Worm (Caenorhabditis elegans) whole organism, young adult: ENCODE measurements around the gene tnt-3.
A peak's percentile ranks its signal among the peaks of the same experiment; 100 is the strongest.

Experiments used
- B0019.2 ChIP-seq: fragments of 200-800 bp; sonication (Bioruptor generic); conservative IDR thresholded peaks from 2 replicates; pipeline ENCODE4 v1.3.6; 2022; ENCODE audit warnings: missing genetic modification reagents, missing genetic modification characterization, missing compliant biosample characterization
- B0035.1 ChIP-seq: sonication (generic microtip); optimal IDR thresholded peaks from 2 replicates; lab custom pipeline; 2016; ENCODE audit warnings: missing genetic modification characterization, mild to moderate bottlenecking, missing compliant biosample characterization, missing genotype, missing genetic modification reagents
- B0261.1 ChIP-seq: sonication (generic microtip); optimal IDR thresholded peaks from 2 replicates; lab custom pipeline; 2016; ENCODE audit warnings: mild to moderate bottlenecking, missing genetic modification characterization, moderate library complexity, missing compliant biosample characterization
- F22D6.2 ChIP-seq: sonication (generic microtip); optimal IDR thresholded peaks from 2 replicates; lab custom pipeline; 2016; ENCODE audit warnings: mild to moderate bottlenecking, missing genetic modification characterization, missing compliant biosample characterization
- F37B4.10 ChIP-seq: fragments of 200-800 bp; sonication (Bioruptor generic); IDR thresholded peaks from 2 replicates; pipeline ENCODE4 v1.3.6; 2022; ENCODE audit warnings: missing genetic modification characterization, missing compliant biosample characterization
- T07F8.4 ChIP-seq: sonication (generic microtip); optimal IDR thresholded peaks from 2 replicates; lab custom pipeline; 2016; ENCODE audit warnings: mild to moderate bottlenecking, missing genetic modification characterization, moderate library complexity, missing compliant biosample characterization
- Y79H2A.3 ChIP-seq: fragments of 200-800 bp; sonication (Bioruptor generic); conservative IDR thresholded peaks from 2 replicates; pipeline ENCODE4 v1.3.6; 2022; ENCODE audit warnings: missing genetic modification reagents, missing genetic modification characterization, missing compliant biosample characterization
- akir-1 ChIP-seq: fragments of 200-800 bp; sonication (Bioruptor generic); optimal IDR thresholded peaks from 2 replicates; lab custom pipeline; 2018; ENCODE audit warnings: mild to moderate bottlenecking, missing genetic modification characterization, moderate library complexity, missing compliant biosample characterization
- aptf-3 ChIP-seq: fragments of 200-800 bp; sonication (Bioruptor generic); IDR thresholded peaks from 2 replicates; pipeline ENCODE4 v1.3.6; 2022; ENCODE audit warnings: missing genetic modification characterization, missing compliant biosample characterization
- athp-1 ChIP-seq: sonication (generic microtip); optimal IDR thresholded peaks from 2 replicates; lab custom pipeline; 2017; ENCODE audit warnings: mild to moderate bottlenecking, missing genetic modification characterization, missing compliant biosample characterization
- bed-1 ChIP-seq: fragments of 200-800 bp; sonication (Bioruptor generic); IDR thresholded peaks from 2 replicates; pipeline ENCODE4 v1.3.6; 2022; ENCODE audit warnings: missing genetic modification reagents, missing genetic modification characterization, missing compliant biosample characterization
- bed-2 ChIP-seq: fragments of 200-800 bp; sonication (Bioruptor generic); IDR thresholded peaks from 2 replicates; pipeline ENCODE4 v1.3.6; 2022; ENCODE audit warnings: missing genetic modification reagents, missing genetic modification characterization, missing compliant biosample characterization
- ccch-3 ChIP-seq: fragments of 200-800 bp; sonication (Bioruptor generic); optimal IDR thresholded peaks from 2 replicates; lab custom pipeline; 2018; ENCODE audit warnings: mild to moderate bottlenecking, missing genetic modification characterization, missing compliant biosample characterization
- cebp-1 ChIP-seq, 2 experiments: fragments of 200-800 bp in 1 of 2; sonication (Bioruptor generic) in 1 of 2; sonication (generic microtip) in 1 of 2; IDR thresholded peaks in 1 of 2; optimal IDR thresholded peaks in 1 of 2; 2 replicates each; pipeline versions ENCODE4 v1.3.6 to Lab custom; 2017 to 2022; ENCODE audit warnings: missing compliant biosample characterization in 2 of 2, missing genetic modification characterization in 2 of 2, mild to moderate bottlenecking in 1 of 2, missing genetic modification reagents in 1 of 2, moderate library complexity in 1 of 2
- ceh-27 ChIP-seq: fragments of 200-800 bp; sonication (Bioruptor generic); optimal IDR thresholded peaks from 2 replicates; lab custom pipeline; 2018; ENCODE audit warnings: mild to moderate bottlenecking, missing genetic modification characterization, moderate library complexity, missing compliant biosample characterization
- ceh-58 ChIP-seq: fragments of 200-800 bp; sonication (Bioruptor generic); IDR thresholded peaks from 2 replicates; pipeline ENCODE4 v1.3.6; 2022; ENCODE audit warnings: missing genetic modification characterization, missing compliant biosample characterization
- egl-18 ChIP-seq: fragments of 200-800 bp; sonication (Bioruptor generic); IDR thresholded peaks from 2 replicates; pipeline ENCODE4 v1.3.6; 2022; ENCODE audit warnings: missing genetic modification reagents, missing genetic modification characterization, missing compliant biosample characterization
- egrh-3 ChIP-seq: fragments of 200-800 bp; sonication (Bioruptor generic); IDR thresholded peaks from 2 replicates; pipeline ENCODE4 v1.3.6; 2022; ENCODE audit warnings: missing genetic modification reagents, missing genetic modification characterization, missing compliant biosample characterization
- ets-4 ChIP-seq: fragments of 200-800 bp; sonication (Bioruptor generic); optimal IDR thresholded peaks from 2 replicates; lab custom pipeline; 2018; ENCODE audit warnings: mild to moderate bottlenecking, missing genetic modification characterization, missing compliant biosample characterization
- fkh-3 ChIP-seq: sonication (generic microtip); optimal IDR thresholded peaks from 2 replicates; lab custom pipeline; 2016; ENCODE audit warnings: mild to moderate bottlenecking, missing genetic modification characterization, missing compliant biosample characterization
- him-1 ChIP-seq: sonication (generic microtip); optimal IDR thresholded peaks from 2 replicates; lab custom pipeline; 2016; ENCODE audit warnings: missing genotype, missing genetic modification reagents, missing genetic modification characterization, missing compliant biosample characterization
- hlh-26 ChIP-seq: fragments of 200-800 bp; sonication (Bioruptor generic); conservative IDR thresholded peaks from 2 replicates; pipeline ENCODE4 v1.3.6; 2022; ENCODE audit warnings: missing genetic modification reagents, missing genetic modification characterization, missing compliant biosample characterization
- hmg-1.2 ChIP-seq: fragments of 200-800 bp; sonication (Bioruptor generic); IDR thresholded peaks from 2 replicates; pipeline ENCODE4 v1.3.6; 2022; ENCODE audit warnings: missing genetic modification reagents, missing genetic modification characterization, missing compliant biosample characterization
- hmg-20 ChIP-seq: fragments of 200-800 bp; sonication (Bioruptor generic); IDR thresholded peaks from 2 replicates; pipeline ENCODE4 v1.3.6; 2022; ENCODE audit warnings: missing genetic modification reagents, missing genetic modification characterization, missing compliant biosample characterization
- lsl-1 ChIP-seq: fragments of 200-800 bp; sonication (Bioruptor generic); optimal IDR thresholded peaks from 2 replicates; lab custom pipeline; 2018; ENCODE audit warnings: mild to moderate bottlenecking, missing genetic modification characterization, moderate library complexity, missing compliant biosample characterization
- madf-10 ChIP-seq: sonication (generic microtip); optimal IDR thresholded peaks from 2 replicates; lab custom pipeline; 2016; ENCODE audit warnings: mild to moderate bottlenecking, missing genetic modification characterization, missing compliant biosample characterization
- madf-3 ChIP-seq: fragments of 200-800 bp; sonication (Bioruptor generic); IDR thresholded peaks from 2 replicates; pipeline ENCODE4 v1.3.6; 2022; ENCODE audit warnings: missing genetic modification reagents, missing genetic modification characterization, missing compliant biosample characterization
- madf-6 ChIP-seq: fragments of 200-800 bp; sonication (Bioruptor generic); IDR thresholded peaks from 2 replicates; pipeline ENCODE4 v1.3.6; 2022; ENCODE audit warnings: missing genetic modification reagents, missing genetic modification characterization, missing compliant biosample characterization
- madf-8 ChIP-seq: fragments of 200-800 bp; sonication (Bioruptor generic); conservative IDR thresholded peaks from 2 replicates; pipeline ENCODE4 v1.3.6; 2022; ENCODE audit warnings: missing genetic modification reagents, missing genetic modification characterization, missing compliant biosample characterization
- mes-4 ChIP-seq: sonication (generic microtip); optimal IDR thresholded peaks from 2 replicates; lab custom pipeline; 2016; ENCODE audit warnings: missing genotype, missing genetic modification characterization, missing compliant biosample characterization
- nhr-80 ChIP-seq: sonication (generic microtip); optimal IDR thresholded peaks from 2 replicates; lab custom pipeline; 2016; ENCODE audit warnings: missing genetic modification characterization, missing compliant biosample characterization
- pbrm-1 ChIP-seq: fragments of 200-800 bp; sonication (Bioruptor generic); IDR thresholded peaks from 2 replicates; pipeline ENCODE4 v1.3.6; 2022; ENCODE audit warnings: missing genetic modification reagents, missing genetic modification characterization, missing compliant biosample characterization
- rcor-1 ChIP-seq: fragments of 200-800 bp; sonication (Bioruptor generic); IDR thresholded peaks from 2 replicates; pipeline ENCODE4 v1.3.6; 2022; ENCODE audit warnings: missing genetic modification reagents, missing genetic modification characterization, missing compliant biosample characterization
- rec-8 ChIP-seq, 2 experiments: sonication (generic microtip); optimal IDR thresholded peaks; 2 replicates each; lab custom pipeline; 2016; ENCODE audit warnings: mild to moderate bottlenecking in 2 of 2, missing genetic modification characterization in 2 of 2, missing genetic modification reagents in 2 of 2, missing genotype in 2 of 2, missing biosample characterization in 1 of 2, missing compliant biosample characterization in 1 of 2, moderate library complexity in 1 of 2
- repo-1 ChIP-seq: sonication (generic microtip); optimal IDR thresholded peaks from 2 replicates; lab custom pipeline; 2017; ENCODE audit warnings: mild to moderate bottlenecking, missing genetic modification characterization, missing compliant biosample characterization
- sdz-38 ChIP-seq: sonication (generic microtip); optimal IDR thresholded peaks from 2 replicates; lab custom pipeline; 2016; ENCODE audit warnings: missing genotype, missing genetic modification characterization, missing compliant biosample characterization
- snpc-1.1 ChIP-seq: sonication (generic microtip); optimal IDR thresholded peaks from 2 replicates; lab custom pipeline; 2017; ENCODE audit warnings: missing genetic modification characterization, mild to moderate bottlenecking, missing compliant biosample characterization, antibody characterized with exemption, moderate library complexity, missing genotype, missing genetic modification reagents; ENCODE audit not compliant: insufficient read depth
- snpc-1.3 ChIP-seq: sonication (generic microtip); optimal IDR thresholded peaks from 2 replicates; lab custom pipeline; 2017; ENCODE audit warnings: missing genetic modification characterization, mild to moderate bottlenecking, missing compliant biosample characterization, antibody characterized with exemption, moderate library complexity, missing genotype, missing genetic modification reagents; ENCODE audit not compliant: insufficient read depth
- snpc-4 ChIP-seq, 5 experiments: fragments of 150-350 bp in 1 of 5; sonication (generic microtip) in 4 of 5; optimal IDR thresholded peaks; 2 replicates each; lab custom pipeline; 2014 to 2018; ENCODE audit warnings: missing genetic modification characterization in 5 of 5, missing biosample characterization in 3 of 5, antibody characterized with exemption in 2 of 5, mild to moderate bottlenecking in 2 of 5, missing compliant biosample characterization in 2 of 5, missing genotype in 2 of 5, moderate library complexity in 2 of 5, missing genetic modification reagents in 1 of 5
- tbp1 ChIP-seq: fragments of 200-800 bp; sonication (Bioruptor generic); optimal IDR thresholded peaks from 2 replicates; lab custom pipeline; 2018; ENCODE audit warnings: mild to moderate bottlenecking, missing genetic modification characterization, missing compliant biosample characterization
- zfh-2 ChIP-seq: fragments of 200-800 bp; sonication (Bioruptor generic); conservative IDR thresholded peaks from 2 replicates; pipeline ENCODE4 v1.3.6; 2022; ENCODE audit warnings: missing genetic modification reagents, missing genetic modification characterization, missing compliant biosample characterization
- zim-3 ChIP-seq: sonication (generic microtip); optimal IDR thresholded peaks from 2 replicates; lab custom pipeline; 2017; ENCODE audit warnings: mild to moderate bottlenecking, missing genetic modification characterization, moderate library complexity, missing compliant biosample characterization
- ztf-26 ChIP-seq: sonication (generic microtip); optimal IDR thresholded peaks from 2 replicates; lab custom pipeline; 2017; ENCODE audit warnings: missing genetic modification characterization, missing compliant biosample characterization
- ztf-3 ChIP-seq: fragments of 200-800 bp; sonication (Bioruptor generic); optimal IDR thresholded peaks from 2 replicates; lab custom pipeline; 2018; ENCODE audit warnings: mild to moderate bottlenecking, missing genetic modification characterization, missing compliant biosample characterization
- ztf-6 ChIP-seq: fragments of 200-800 bp; sonication (Bioruptor generic); IDR thresholded peaks from 2 replicates; pipeline ENCODE4 v1.3.6; 2022; ENCODE audit warnings: missing genetic modification reagents, missing genetic modification characterization, missing compliant biosample characterization

tnt-3 gene

DNA sequence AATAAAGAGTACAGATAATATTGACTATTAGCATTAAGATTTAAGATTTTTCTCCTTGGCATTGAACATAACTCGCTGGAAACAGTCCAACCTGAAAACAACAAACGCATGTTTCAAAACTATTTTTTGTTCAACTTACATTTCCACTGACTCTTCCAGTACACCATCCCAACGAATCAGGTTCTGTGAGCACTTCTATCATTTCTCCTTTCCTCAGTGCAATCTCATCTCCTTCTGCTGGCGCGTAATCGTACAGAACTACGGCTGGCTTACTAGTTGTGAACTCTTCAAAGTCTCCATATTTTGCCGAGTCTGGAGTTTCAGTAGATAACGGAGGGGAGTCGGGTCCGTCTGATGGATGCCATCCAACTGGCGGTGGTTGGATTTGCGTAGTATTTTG is 44.3 kb upstream of the tnt-3 start:
- peak; percentile 39 for TF ChIP-seq ztf-26
- no peak for TF ChIP-seq rcor-1
- no peak for TF ChIP-seq rec-8 (tag; optimal IDR thresholded peaks at IDR 0.05; lab: Kevin White, UChicago)
- TF ChIP-seq ztf-3: peak; percentile 12

DNA sequence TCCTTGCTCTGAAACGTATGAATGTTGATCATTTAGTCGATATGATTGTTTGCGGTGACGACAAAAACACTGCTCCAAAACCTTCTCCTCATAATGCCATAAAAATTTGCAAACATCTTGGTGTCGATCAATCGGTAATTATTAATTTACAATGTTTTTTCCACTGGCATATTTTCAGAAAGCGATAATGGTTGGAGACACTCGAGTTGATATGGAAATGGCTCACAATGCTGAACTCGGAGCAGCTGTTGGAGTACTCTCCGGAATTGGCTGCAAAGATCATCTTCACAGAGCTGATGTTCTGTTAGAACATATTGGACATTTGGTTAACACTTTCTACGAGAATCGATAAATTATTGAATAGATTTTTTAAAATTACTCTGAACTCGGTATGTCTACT is 43.6 kb upstream of the tnt-3 start:
- TF ChIP-seq madf-3 (GFP tag; lab: Robert Waterston, UW) (peak; percentile 59; the same call in 1 of the 2 replicates), ceh-27 (GFP tag; lab: Kevin White, UChicago) (no peak), ets-4 (GFP tag; lab: Kevin White, UChicago) (no peak)

DNA sequence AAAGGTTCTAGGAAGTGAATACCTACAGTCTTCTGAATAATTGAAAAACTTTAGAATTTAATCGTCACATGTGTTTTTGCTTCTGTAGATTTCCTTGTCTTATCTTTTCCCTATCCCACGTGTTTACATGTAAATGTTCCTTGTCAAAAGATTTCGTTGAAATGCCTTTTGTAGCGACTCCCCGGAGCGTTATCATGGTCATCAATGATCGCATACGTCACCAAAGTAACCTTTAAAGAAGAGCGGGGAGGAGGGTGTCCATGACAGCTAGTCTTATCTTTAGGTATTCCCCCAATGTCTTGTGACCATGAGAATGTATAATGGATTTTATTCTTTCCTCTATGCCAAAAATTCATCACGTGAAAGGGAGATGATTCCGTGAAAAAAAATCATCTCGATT is 42.0 kb upstream of the tnt-3 start:
- TF ChIP-seq hlh-26: no peak
- TF ChIP-seq athp-1 (tag; lab: Kevin White, UChicago): no peak
- no peak for TF ChIP-seq zfh-2
- TF ChIP-seq B0035.1 (tag; lab: Kevin White, UChicago): no peak
- no peak for TF ChIP-seq him-1 (tag; lab: Kevin White, UChicago)
- no peak for TF ChIP-seq akir-1 (GFP tag; lab: Kevin White, UChicago)
- no peak for TF ChIP-seq egl-18 (GFP tag; lab: Robert Waterston, UW)
- no peak for TF ChIP-seq pbrm-1 (GFP tag; lab: Robert Waterston, UW)
- TF ChIP-seq bed-2: no peak
- no peak for TF ChIP-seq sdz-38
- TF ChIP-seq aptf-3 (GFP tag; lab: Robert Waterston, UW): no peak
- TF ChIP-seq snpc-1.1 (tag; lab: Kevin White, UChicago): no peak
- TF ChIP-seq madf-6 (GFP tag; lab: Robert Waterston, UW): no peak
- TF ChIP-seq bed-1: no peak
- no peak for TF ChIP-seq ceh-58
- peak; percentile 43 for TF ChIP-seq nhr-80 (tag; lab: Kevin White, UChicago)
- TF ChIP-seq lsl-1 (GFP tag; lab: Kevin White, UChicago): no peak
- TF ChIP-seq tbp1 (GFP tag; lab: Kevin White, UChicago): no peak
- no peak for TF ChIP-seq madf-10 (tag; lab: Kevin White, UChicago)
- no peak for TF ChIP-seq zim-3
- no peak for TF ChIP-seq T07F8.4
- no peak for TF ChIP-seq mes-4 (tag; lab: Kevin White, UChicago)
- TF ChIP-seq fkh-3: no peak
- no peak for TF ChIP-seq B0019.2
- no peak for TF ChIP-seq ztf-6 (GFP tag; lab: Robert Waterston, UW)
- no peak for TF ChIP-seq madf-8 (GFP tag; lab: Robert Waterston, UW)
- no peak for TF ChIP-seq F37B4.10 (GFP tag; lab: Robert Waterston, UW)
- no peak for TF ChIP-seq hmg-1.2 (GFP tag; lab: Robert Waterston, UW)
- TF ChIP-seq snpc-1.3 (tag; lab: Kevin White, UChicago): no peak
- no peak for TF ChIP-seq F22D6.2
- TF ChIP-seq hmg-20 (GFP tag; lab: Robert Waterston, UW): no peak
- TF ChIP-seq ceh-27 (GFP tag; lab: Kevin White, UChicago): no peak
- TF ChIP-seq Y79H2A.3: no peak
- TF ChIP-seq ccch-3 (GFP tag; lab: Kevin White, UChicago): no peak
- no peak for TF ChIP-seq egrh-3 (GFP tag; lab: Robert Waterston, UW)
- TF ChIP-seq cebp-1 (GFP tag; IDR thresholded peaks at IDR 0.05; lab: Robert Waterston, UW): no peak
- peak; percentile 28 for TF ChIP-seq cebp-1 (tag; optimal IDR thresholded peaks at IDR 0.05; lab: Kevin White, UChicago)
- peak; percentile 14 for TF ChIP-seq repo-1
- TF ChIP-seq snpc-4 (GFP tag; optimal IDR thresholded peaks at IDR 0.05; lab: Kevin White, UChicago): no peak
- no peak for TF ChIP-seq snpc-4 (tag; optimal IDR thresholded peaks at IDR 0.05; lab: Kevin White, UChicago)
- TF ChIP-seq B0261.1 (tag; lab: Kevin White, UChicago): no peak
